Fruit fly (Drosophila melanogaster) whole organism, larva: ENCODE measurements around the gene CG14258.

ENCODE experiments used
- noc ChIP-seq: fragments of 200-800 bp; sonication (Bioruptor generic); optimal IDR thresholded peaks from 3 replicates; lab custom pipeline; 2019; ENCODE audit warnings: missing biosample characterization, mild to moderate bottlenecking, missing genetic modification characterization, moderate library complexity

Gene CG14258

dm6 chr3R:27092843-27093242 lies at the start of gene CG14258:
TSS of gene CG14258 (plus strand) at chr3R:27093143.
- no peak for TF ChIP-seq noc (tag; lab: Kevin White, UChicago)

- no peak for TF ChIP-seq noc (tag; lab: Kevin White, UChicago)
These were observed 44.2 kb upstream of the CG14258 start, which contains the start of gene TwdlT for dm6 chr3R:27048561-27049270. TSS of gene TwdlT (plus strand) at chr3R:27049220.

dm6 chr3R:27049549-27049948 lies 43.4 kb upstream of the CG14258 start:
- no peak for TF ChIP-seq noc (tag; lab: Kevin White, UChicago)

dm6 chr3R:27056152-27056551 lies 36.8 kb upstream of the CG14258 start:
- no peak for TF ChIP-seq noc (tag; lab: Kevin White, UChicago)

dm6 chr3R:27061916-27062315 lies 31.0 kb upstream of the CG14258 start, which contains the start of gene CG34292:
TSS of gene CG34292 (plus strand) at chr3R:27062216.
- TF ChIP-seq noc (tag; lab: Kevin White, UChicago): no peak

- TF ChIP-seq noc (tag; lab: Kevin White, UChicago): no peak
These were observed 28.8 kb upstream of the CG14258 start, which contains the start of gene Nep5 for dm6 chr3R:27064099-27064498. TSS of gene Nep5 (minus strand) at chr3R:27064199.

dm6 chr3R:27065136-27065535 lies 27.8 kb upstream of the CG14258 start, which contains the start of gene CG43935:
TSS of gene CG43935 (plus strand) at chr3R:27065436.
- no peak for TF ChIP-seq noc (tag; lab: Kevin White, UChicago)

dm6 chr3R:27067362-27067761 lies 25.6 kb upstream of the CG14258 start:
- TF ChIP-seq noc (tag; lab: Kevin White, UChicago): no peak

- TF ChIP-seq noc (tag; lab: Kevin White, UChicago): no peak
These were observed 23.7 kb upstream of the CG14258 start for dm6 chr3R:27069201-27069600.

dm6 chr3R:27069810-27070625 lies 22.9 kb upstream of the CG14258 start, which contains the start of gene spz:
TSS of gene spz (minus strand) at chr3R:27070070.
- no peak for TF ChIP-seq noc (tag; lab: Kevin White, UChicago)

dm6 chr3R:27070906-27071498 lies 21.9 kb upstream of the CG14258 start:
- no peak for TF ChIP-seq noc (tag; lab: Kevin White, UChicago)

- no peak for TF ChIP-seq noc (tag; lab: Kevin White, UChicago)
These were observed 17.2 kb upstream of the CG14258 start, which contains the start of gene CG14257 for dm6 chr3R:27075694-27076093. TSS of gene CG14257 (plus strand) at chr3R:27075870.

dm6 chr3R:27076618-27077017 lies 16.3 kb upstream of the CG14258 start:
- TF ChIP-seq noc (tag; lab: Kevin White, UChicago): no peak

- no peak for TF ChIP-seq noc (tag; lab: Kevin White, UChicago)
These were observed 10.2 kb upstream of the CG14258 start for dm6 chr3R:27082752-27083151.

- TF ChIP-seq noc (tag; lab: Kevin White, UChicago): no peak
These were observed 8.4 kb upstream of the CG14258 start for dm6 chr3R:27084528-27085052.

- no peak for TF ChIP-seq noc (tag; lab: Kevin White, UChicago)
These were observed 5.4 kb upstream of the CG14258 start, which contains the start of gene Cpr97Ea for dm6 chr3R:27087549-27087948. TSS of gene Cpr97Ea (minus strand) at chr3R:27087778.
